Worm (Caenorhabditis elegans): ENCODE data around the gene Y19D2B.2.
"Not testable (repeated sequence)": the region's sequence is repeated elsewhere in the genome, so short reads cannot be mapped to it uniquely, and the experiment has no call there.

Y19D2B.2 gene

ce11 chrII:10914366-10914765 lies 9.7 kb upstream of the Y19D2B.2 start, which contains the start of gene F44F4.15:
Gene F44F4.15, plus strand, starts transcription at chrII:10914666.
- TF ChIP-seq W03F9.2 (tag; optimal IDR thresholded peaks at IDR 0.05): no peak
- no peak for TF ChIP-seq dao-5 (tag; optimal IDR thresholded peaks at IDR 0.05)
- no peak for TF ChIP-seq him-1 (tag; optimal IDR thresholded peaks at IDR 0.05)

- TF ChIP-seq dao-5 (tag; optimal IDR thresholded peaks at IDR 0.05) (no peak), him-1 (tag; optimal IDR thresholded peaks at IDR 0.05) (no peak), W03F9.2 (tag; optimal IDR thresholded peaks at IDR 0.05) (no peak)
Observed at ce11 chrII:10915732-10916131, 8.3 kb upstream of the Y19D2B.2 start, which contains the start of gene F44F4.9. Gene F44F4.9, minus strand, starts transcription at chrII:10915832.

- TF ChIP-seq W03F9.2 (tag; optimal IDR thresholded peaks at IDR 0.05) (no peak), dao-5 (tag; optimal IDR thresholded peaks at IDR 0.05) (no peak), him-1 (tag; optimal IDR thresholded peaks at IDR 0.05) (no peak)
Observed at ce11 chrII:10917174-10917573, 6.9 kb upstream of the Y19D2B.2 start, which contains the start of gene F44F4.10. Gene F44F4.10, minus strand, starts transcription at chrII:10917274.

ce11 chrII:10918293-10918756 lies 5.7 kb upstream of the Y19D2B.2 start, which contains the start of gene tba-4:
Gene tba-4, plus strand, starts transcription at chrII:10918706.
- TF ChIP-seq dao-5 (tag; optimal IDR thresholded peaks at IDR 0.05): no peak
- no peak for TF ChIP-seq him-1 (tag; optimal IDR thresholded peaks at IDR 0.05)
- TF ChIP-seq W03F9.2 (tag; optimal IDR thresholded peaks at IDR 0.05): no peak

- not testable (repeated sequence) for TF ChIP-seq W03F9.2, him-1, dao-5 (tag; optimal IDR thresholded peaks at IDR 0.05)
Observed at ce11 chrII:10922874-10923273, 1.2 kb upstream of the Y19D2B.2 start, which contains the start of gene Y19D2B.1. Gene Y19D2B.1, minus strand, starts transcription at chrII:10922974.

ce11 chrII:10924669-10925068 lies 621 bp downstream of the Y19D2B.2 start:
- no peak for TF ChIP-seq him-1 (tag; optimal IDR thresholded peaks at IDR 0.05)

ce11 chrII:10925804-10926570 lies 1.9 kb downstream of the Y19D2B.2 start, which contains the start of gene metr-1:
Gene metr-1, plus strand, starts transcription at chrII:10926561.
- no peak for TF ChIP-seq dao-5 (tag; optimal IDR thresholded peaks at IDR 0.05)
- peak; percentile 39 for TF ChIP-seq W03F9.2 (tag; optimal IDR thresholded peaks at IDR 0.05)

ce11 chrII:10930678-10931650 lies 6.9 kb downstream of the Y19D2B.2 start:
- TF ChIP-seq dao-5 (tag; optimal IDR thresholded peaks at IDR 0.05) (no peak), him-1 (tag; optimal IDR thresholded peaks at IDR 0.05) (no peak), W03F9.2 (tag; optimal IDR thresholded peaks at IDR 0.05) (no peak)

ce11 chrII:10932305-10932704 lies 8.3 kb downstream of the Y19D2B.2 start:
- no peak for TF ChIP-seq dao-5 (tag; optimal IDR thresholded peaks at IDR 0.05)
- no peak for TF ChIP-seq W03F9.2 (tag; optimal IDR thresholded peaks at IDR 0.05)
- TF ChIP-seq him-1 (tag; optimal IDR thresholded peaks at IDR 0.05): no peak

- TF ChIP-seq him-1 (tag; optimal IDR thresholded peaks at IDR 0.05): no peak
- TF ChIP-seq dao-5 (tag; optimal IDR thresholded peaks at IDR 0.05): no peak
- TF ChIP-seq W03F9.2 (tag; optimal IDR thresholded peaks at IDR 0.05): no peak
Observed at ce11 chrII:10933948-10934722, 10.1 kb downstream of the Y19D2B.2 start.

ce11 chrII:10934786-10935185 lies 10.7 kb downstream of the Y19D2B.2 start, which contains the start of gene R03D7.2:
Gene R03D7.2, minus strand, starts transcription at chrII:10935184.
- no peak for TF ChIP-seq W03F9.2 (tag; optimal IDR thresholded peaks at IDR 0.05)
- TF ChIP-seq him-1 (tag; optimal IDR thresholded peaks at IDR 0.05): no peak
- TF ChIP-seq dao-5 (tag; optimal IDR thresholded peaks at IDR 0.05): no peak

ce11 chrII:10935336-10935735 lies 11.3 kb downstream of the Y19D2B.2 start:
- TF ChIP-seq dao-5 (tag; optimal IDR thresholded peaks at IDR 0.05) (no peak), W03F9.2 (tag; optimal IDR thresholded peaks at IDR 0.05) (no peak), him-1 (tag; optimal IDR thresholded peaks at IDR 0.05) (no peak)

ce11 chrII:10941918-10942317 lies 17.9 kb downstream of the Y19D2B.2 start, which contains the start of gene R03D7.15:
Gene R03D7.15, plus strand, starts transcription at chrII:10942216.
- not testable (repeated sequence) for TF ChIP-seq dao-5, W03F9.2, him-1 (tag; optimal IDR thresholded peaks at IDR 0.05)
